Worm (Caenorhabditis elegans): ENCODE results near the gene gtl-2.
"Not testable (repeated sequence)": the region's sequence is repeated elsewhere in the genome, so short reads cannot be mapped to it uniquely, and the experiment has no call there.

Gene gtl-2

ce11 chrIV:11241368-11241767 lies 31.9 kb upstream of the gtl-2 start, which contains the start of gene C05C12.6:
C05C12.6 (minus strand) TSS chrIV:11241468.
- no peak for TF ChIP-seq tbx-37 (GFP tag; conservative IDR thresholded peaks at IDR 0.05)
- TF ChIP-seq ceh-13 (GFP tag; optimal IDR thresholded peaks at IDR 0.05) = no peak
- TF ChIP-seq F13C5.2 (tag; optimal IDR thresholded peaks at IDR 0.05) = no peak
- TF ChIP-seq hnd-1 (tag; optimal IDR thresholded peaks at IDR 0.05) = no peak
- TF ChIP-seq tra-4 (tag; optimal IDR thresholded peaks at IDR 0.05) = no peak
- TF ChIP-seq hmbx-1 (tag; optimal IDR thresholded peaks at IDR 0.05) = no peak
- no peak for TF ChIP-seq flt-1 (GFP tag; IDR thresholded peaks at IDR 0.05)
- no peak for TF ChIP-seq tbx-11 (GFP tag; IDR thresholded peaks at IDR 0.05)
- TF ChIP-seq B0310.2 (tag; optimal IDR thresholded peaks at IDR 0.05) = no peak
- no peak for TF ChIP-seq aly-1 (tag; optimal IDR thresholded peaks at IDR 0.05)
- no peak for TF ChIP-seq pes-1 (GFP tag; IDR thresholded peaks at IDR 0.05)
- no peak for TF ChIP-seq ets-7 (tag; optimal IDR thresholded peaks at IDR 0.05)
- TF ChIP-seq hmg-4 (GFP tag; optimal IDR thresholded peaks at IDR 0.05) = no peak
- TF ChIP-seq scrt-1 (GFP tag; IDR thresholded peaks at IDR 0.05) = no peak
- TF ChIP-seq ceh-36 (tag; optimal IDR thresholded peaks at IDR 0.05) = no peak

- TF ChIP-seq tra-4 (tag; optimal IDR thresholded peaks at IDR 0.05) (no peak), tbx-11 (GFP tag; IDR thresholded peaks at IDR 0.05) (no peak), ceh-36 (tag; optimal IDR thresholded peaks at IDR 0.05) (no peak), tbx-37 (GFP tag; conservative IDR thresholded peaks at IDR 0.05) (no peak), hmg-4 (GFP tag; optimal IDR thresholded peaks at IDR 0.05) (no peak), pes-1 (GFP tag; IDR thresholded peaks at IDR 0.05) (no peak), sea-1 (GFP tag; conservative IDR thresholded peaks at IDR 0.05) (no peak), aly-1 (tag; optimal IDR thresholded peaks at IDR 0.05) (no peak), ets-7 (tag; optimal IDR thresholded peaks at IDR 0.05) (no peak), B0310.2 (tag; optimal IDR thresholded peaks at IDR 0.05) (no peak), scrt-1 (GFP tag; IDR thresholded peaks at IDR 0.05) (no peak), ceh-13 (GFP tag; optimal IDR thresholded peaks at IDR 0.05) (no peak), flt-1 (GFP tag; IDR thresholded peaks at IDR 0.05) (no peak), hnd-1 (tag; optimal IDR thresholded peaks at IDR 0.05) (no peak), ama-1 (optimal IDR thresholded peaks at IDR 0.05) (no peak), hmbx-1 (tag; optimal IDR thresholded peaks at IDR 0.05) (no peak)
These were observed 25.8 kb upstream of the gtl-2 start for ce11 chrIV:11247434-11247833.

- no peak for TF ChIP-seq aly-1 (tag; optimal IDR thresholded peaks at IDR 0.05)
- no peak for TF ChIP-seq tbx-37 (GFP tag; conservative IDR thresholded peaks at IDR 0.05)
These were observed 25.1 kb upstream of the gtl-2 start, which contains the start of gene C05C12.4 for ce11 chrIV:11248031-11248631. C05C12.4 (minus strand) TSS chrIV:11248081.

ce11 chrIV:11253689-11254088 lies 19.6 kb upstream of the gtl-2 start, which contains the start of gene C05C12.1:
C05C12.1 (plus strand) TSS chrIV:11253989.
- TF ChIP-seq ceh-13 (GFP tag; optimal IDR thresholded peaks at IDR 0.05); hnd-1 (tag; optimal IDR thresholded peaks at IDR 0.05); tbx-37 (GFP tag; conservative IDR thresholded peaks at IDR 0.05): not testable (repeated sequence)

- TF ChIP-seq tra-4 (tag; optimal IDR thresholded peaks at IDR 0.05) = no peak
- TF ChIP-seq ets-7 (tag; optimal IDR thresholded peaks at IDR 0.05) = no peak
- no peak for TF ChIP-seq ceh-36 (tag; optimal IDR thresholded peaks at IDR 0.05)
- TF ChIP-seq tbx-11 (GFP tag; IDR thresholded peaks at IDR 0.05) = no peak
- no peak for TF ChIP-seq flt-1 (GFP tag; IDR thresholded peaks at IDR 0.05)
- TF ChIP-seq pes-1 (GFP tag; IDR thresholded peaks at IDR 0.05) = no peak
- TF ChIP-seq B0310.2 (tag; optimal IDR thresholded peaks at IDR 0.05) = no peak
- no peak for TF ChIP-seq tbx-37 (GFP tag; conservative IDR thresholded peaks at IDR 0.05)
- no peak for TF ChIP-seq ama-1 (optimal IDR thresholded peaks at IDR 0.05)
- no peak for TF ChIP-seq sea-1 (GFP tag; conservative IDR thresholded peaks at IDR 0.05)
- TF ChIP-seq hmg-4 (GFP tag; optimal IDR thresholded peaks at IDR 0.05) = no peak
- no peak for TF ChIP-seq ceh-13 (GFP tag; optimal IDR thresholded peaks at IDR 0.05)
- no peak for TF ChIP-seq hnd-1 (tag; optimal IDR thresholded peaks at IDR 0.05)
- TF ChIP-seq F13C5.2 (tag; optimal IDR thresholded peaks at IDR 0.05) = no peak
- no peak for TF ChIP-seq hmbx-1 (tag; optimal IDR thresholded peaks at IDR 0.05)
These were observed 15.8 kb upstream of the gtl-2 start for ce11 chrIV:11257476-11257875.

- no peak for TF ChIP-seq F13C5.2 (tag; optimal IDR thresholded peaks at IDR 0.05)
- no peak for TF ChIP-seq scrt-1 (GFP tag; IDR thresholded peaks at IDR 0.05)
- no peak for TF ChIP-seq tbx-37 (GFP tag; conservative IDR thresholded peaks at IDR 0.05)
- no peak for TF ChIP-seq pes-1 (GFP tag; IDR thresholded peaks at IDR 0.05)
- no peak for TF ChIP-seq ceh-36 (tag; optimal IDR thresholded peaks at IDR 0.05)
- TF ChIP-seq aly-1 (tag; optimal IDR thresholded peaks at IDR 0.05) = no peak
- no peak for TF ChIP-seq ets-7 (tag; optimal IDR thresholded peaks at IDR 0.05)
- no peak for TF ChIP-seq tbx-11 (GFP tag; IDR thresholded peaks at IDR 0.05)
- no peak for TF ChIP-seq hmbx-1 (tag; optimal IDR thresholded peaks at IDR 0.05)
These were observed 13.7 kb upstream of the gtl-2 start, which contains the start of gene gtl-1 for ce11 chrIV:11259485-11259972. gtl-1 (minus strand) TSS chrIV:11259535.

ce11 chrIV:11260544-11261227 lies 12.6 kb upstream of the gtl-2 start, which contains the start of gene C05C12.5:
C05C12.5 (minus strand) TSS chrIV:11261185.
- TF ChIP-seq pes-1 (GFP tag; IDR thresholded peaks at IDR 0.05) (no peak), ama-1 (optimal IDR thresholded peaks at IDR 0.05) (no peak), hmbx-1 (tag; optimal IDR thresholded peaks at IDR 0.05) (no peak), tbx-11 (GFP tag; IDR thresholded peaks at IDR 0.05) (no peak), hnd-1 (tag; optimal IDR thresholded peaks at IDR 0.05) (no peak), ceh-13 (GFP tag; optimal IDR thresholded peaks at IDR 0.05) (no peak), ets-7 (tag; optimal IDR thresholded peaks at IDR 0.05) (no peak), scrt-1 (GFP tag; IDR thresholded peaks at IDR 0.05) (no peak), tbx-37 (GFP tag; conservative IDR thresholded peaks at IDR 0.05) (no peak), aly-1 (tag; optimal IDR thresholded peaks at IDR 0.05) (no peak), flt-1 (GFP tag; IDR thresholded peaks at IDR 0.05) (no peak), F13C5.2 (tag; optimal IDR thresholded peaks at IDR 0.05) (no peak), B0310.2 (tag; optimal IDR thresholded peaks at IDR 0.05) (no peak), tra-4 (tag; optimal IDR thresholded peaks at IDR 0.05) (no peak), hmg-4 (GFP tag; optimal IDR thresholded peaks at IDR 0.05) (no peak), sea-1 (GFP tag; conservative IDR thresholded peaks at IDR 0.05) (no peak), ceh-36 (tag; optimal IDR thresholded peaks at IDR 0.05) (no peak)

Data from whole organism, early embryonic.